Fruit fly (Drosophila melanogaster) whole organism, prepupa: ENCODE data around the gene CG9682.

ENCODE experiments used
- CG10631 ChIP-seq: fragments of 200-800 bp; sonication (Bioruptor generic); optimal IDR thresholded peaks from 2 replicates; lab custom pipeline; 2016; ENCODE audit warnings: missing biosample characterization, missing genetic modification characterization
- CG10669 ChIP-seq: fragments of 200-800 bp; sonication (Bioruptor generic); optimal IDR thresholded peaks from 3 replicates; lab custom pipeline; 2018; ENCODE audit warnings: missing biosample characterization, mild to moderate bottlenecking, missing genetic modification characterization, moderate library complexity
- CG11294 ChIP-seq: fragments of 200-800 bp; sonication (Bioruptor generic); IDR thresholded peaks from 2 replicates; pipeline ENCODE4 v1.3.6; 2022; ENCODE audit warnings: missing biosample characterization, missing genetic modification characterization
- CG11902 ChIP-seq: fragments of 200-800 bp; sonication (Bioruptor generic); optimal IDR thresholded peaks from 3 replicates; lab custom pipeline; 2016; ENCODE audit warnings: missing biosample characterization, missing genetic modification characterization
- CG15336 ChIP-seq: fragments of 200-800 bp; sonication (Bioruptor generic); IDR thresholded peaks from 2 replicates; pipeline ENCODE4 v1.3.6; 2022; ENCODE audit warnings: missing biosample characterization, missing genetic modification characterization
- CG1621 ChIP-seq: fragments of 200-800 bp; sonication (Bioruptor generic); optimal IDR thresholded peaks from 3 replicates; lab custom pipeline; 2018; ENCODE audit warnings: missing biosample characterization, mild to moderate bottlenecking, missing genetic modification characterization
- CG16779 ChIP-seq: fragments of 200-800 bp; sonication (Bioruptor generic); optimal IDR thresholded peaks from 3 replicates; lab custom pipeline; 2017; ENCODE audit warnings: missing biosample characterization, mild to moderate bottlenecking, missing genetic modification characterization
- CG3032 ChIP-seq: fragments of 200-800 bp; optimal IDR thresholded peaks from 2 replicates; lab custom pipeline; 2019; ENCODE audit warnings: missing biosample characterization, mild to moderate bottlenecking, missing genetic modification characterization, moderate library complexity
- CG31627 ChIP-seq: fragments of 200-800 bp; sonication (Bioruptor generic); optimal IDR thresholded peaks from 3 replicates; lab custom pipeline; 2016; ENCODE audit warnings: missing biosample characterization, missing genetic modification characterization
- CG32006 ChIP-seq: fragments of 200-800 bp; sonication (Bioruptor generic); optimal IDR thresholded peaks from 3 replicates; lab custom pipeline; 2017; ENCODE audit warnings: missing biosample characterization, mild to moderate bottlenecking, missing genetic modification characterization
- CG34406 ChIP-seq: fragments of 200-800 bp; sonication (Bioruptor generic); optimal IDR thresholded peaks from 3 replicates; lab custom pipeline; 2016; ENCODE audit warnings: missing biosample characterization, missing genetic modification characterization
- CG3919 ChIP-seq: fragments of 200-800 bp; sonication (Bioruptor generic); optimal IDR thresholded peaks from 3 replicates; lab custom pipeline; 2016; ENCODE audit warnings: missing biosample characterization, missing genetic modification characterization
- CG6276 ChIP-seq: fragments of 200-800 bp; sonication (Bioruptor generic); optimal IDR thresholded peaks from 2 replicates; lab custom pipeline; 2017; ENCODE audit warnings: missing biosample characterization, mild to moderate bottlenecking, missing genetic modification characterization
- CG6792 ChIP-seq: fragments of 200-800 bp; sonication (Bioruptor generic); optimal IDR thresholded peaks from 3 replicates; lab custom pipeline; 2016; ENCODE audit warnings: missing biosample characterization, missing genetic modification characterization
- CG6854 ChIP-seq: fragments of 200-800 bp; sonication (Bioruptor generic); optimal IDR thresholded peaks from 2 replicates; lab custom pipeline; 2017; ENCODE audit warnings: missing biosample characterization, mild to moderate bottlenecking, missing genetic modification characterization
- CG8119 ChIP-seq: fragments of 200-800 bp; sonication (Bioruptor generic); IDR thresholded peaks from 3 replicates; pipeline ENCODE4 v1.3.6; 2022; ENCODE audit warnings: missing biosample characterization, missing genetic modification characterization
- CG8319 ChIP-seq: fragments of 200-800 bp; sonication (Bioruptor generic); optimal IDR thresholded peaks from 3 replicates; lab custom pipeline; 2016; ENCODE audit warnings: missing biosample characterization, missing genetic modification characterization
- CG8632 ChIP-seq: fragments of 200-800 bp; sonication (Bioruptor generic); optimal IDR thresholded peaks from 3 replicates; lab custom pipeline; 2016; ENCODE audit warnings: missing biosample characterization, missing genetic modification characterization
- CG9139 ChIP-seq: fragments of 200-800 bp; sonication (Bioruptor generic); optimal IDR thresholded peaks from 3 replicates; lab custom pipeline; 2017; ENCODE audit warnings: missing biosample characterization, mild to moderate bottlenecking, missing genetic modification characterization
- Eip75B ChIP-seq: fragments of 200-800 bp; sonication (Bioruptor generic); optimal IDR thresholded peaks from 3 replicates; lab custom pipeline; 2016; ENCODE audit warnings: missing biosample characterization, missing genetic modification characterization
- Eip93F ChIP-seq: fragments of 200-800 bp; sonication (Bioruptor generic); optimal IDR thresholded peaks from 2 replicates; lab custom pipeline; 2016; ENCODE audit warnings: missing biosample characterization, mild to moderate bottlenecking, missing genetic modification characterization
- Ets96B ChIP-seq: fragments of 200-800 bp; optimal IDR thresholded peaks from 2 replicates; lab custom pipeline; 2019; ENCODE audit warnings: missing biosample characterization, mild to moderate bottlenecking, missing genetic modification characterization, moderate library complexity
- Gug ChIP-seq: fragments of 200-800 bp; sonication (Bioruptor generic); IDR thresholded peaks from 2 replicates; pipeline ENCODE4 v1.3.6; 2022; ENCODE audit warnings: missing biosample characterization, missing genetic modification characterization
- Hr38 ChIP-seq: sonication (Bioruptor generic); optimal IDR thresholded peaks from 2 replicates; lab custom pipeline; 2016; ENCODE audit warnings: missing biosample characterization, missing genetic modification characterization
- Hr4 ChIP-seq: fragments of 200-800 bp; sonication (Bioruptor generic); optimal IDR thresholded peaks from 3 replicates; lab custom pipeline; 2016; ENCODE audit warnings: missing biosample characterization, missing genetic modification characterization
- Lpt ChIP-seq: fragments of 200-800 bp; sonication (Bioruptor generic); optimal IDR thresholded peaks from 3 replicates; lab custom pipeline; 2016; ENCODE audit warnings: missing biosample characterization, missing genetic modification characterization
- Met ChIP-seq: fragments of 200-800 bp; sonication (Bioruptor generic); optimal IDR thresholded peaks from 3 replicates; lab custom pipeline; 2016; ENCODE audit warnings: missing biosample characterization, missing genetic modification characterization
- Sox15 ChIP-seq: fragments of 200-800 bp; sonication (Bioruptor generic); optimal IDR thresholded peaks from 3 replicates; lab custom pipeline; 2016; ENCODE audit warnings: missing biosample characterization, missing genetic modification characterization
- achi ChIP-seq: fragments of 200-800 bp; sonication (Bioruptor generic); optimal IDR thresholded peaks from 3 replicates; lab custom pipeline; 2016; ENCODE audit warnings: missing biosample characterization, missing genetic modification characterization
- acj6 ChIP-seq: fragments of 200-800 bp; sonication (Bioruptor generic); optimal IDR thresholded peaks from 3 replicates; lab custom pipeline; 2016; ENCODE audit warnings: missing biosample characterization, missing genetic modification characterization
- dac ChIP-seq: fragments of 200-800 bp; sonication (Bioruptor generic); optimal IDR thresholded peaks from 2 replicates; lab custom pipeline; 2017; ENCODE audit warnings: missing biosample characterization, mild to moderate bottlenecking, missing genetic modification characterization
- dsx ChIP-seq: fragments of 200-800 bp; optimal IDR thresholded peaks from 3 replicates; lab custom pipeline; 2019; ENCODE audit warnings: missing biosample characterization, mild to moderate bottlenecking, missing genetic modification characterization, moderate library complexity; ENCODE audit not compliant: poor library complexity, severe bottlenecking
- eg ChIP-seq: fragments of 200-800 bp; sonication (Bioruptor generic); IDR thresholded peaks from 3 replicates; pipeline ENCODE4 v1.3.6; 2022; ENCODE audit warnings: missing biosample characterization, missing genetic modification characterization
- esn ChIP-seq: fragments of 200-800 bp; sonication (Bioruptor generic); optimal IDR thresholded peaks from 2 replicates; lab custom pipeline; 2016; ENCODE audit warnings: missing biosample characterization, mild to moderate bottlenecking, missing genetic modification characterization, moderate library complexity
- fd59A ChIP-seq: fragments of 200-800 bp; sonication (Bioruptor generic); optimal IDR thresholded peaks from 2 replicates; lab custom pipeline; 2017; ENCODE audit warnings: missing biosample characterization, mild to moderate bottlenecking, missing genetic modification characterization, missing genetic modification reagents
- fkh ChIP-seq: fragments of 200-800 bp; sonication (Bioruptor generic); optimal IDR thresholded peaks from 3 replicates; lab custom pipeline; 2017; ENCODE audit warnings: missing biosample characterization, mild to moderate bottlenecking, missing genetic modification characterization, moderate library complexity
- net ChIP-seq: fragments of 200-800 bp; sonication (Bioruptor generic); optimal IDR thresholded peaks from 3 replicates; lab custom pipeline; 2016; ENCODE audit warnings: missing biosample characterization, missing genetic modification characterization
- pdm3 ChIP-seq: fragments of 200-800 bp; sonication (Bioruptor generic); optimal IDR thresholded peaks from 3 replicates; lab custom pipeline; 2016; ENCODE audit warnings: missing biosample characterization, missing genetic modification characterization
- salr ChIP-seq, 2 experiments: fragments of 200-800 bp; sonication (Bioruptor generic); optimal IDR thresholded peaks; 3 replicates each; lab custom pipeline; 2016 to 2018; ENCODE audit warnings: missing biosample characterization in 2 of 2, missing genetic modification characterization in 2 of 2, mild to moderate bottlenecking in 1 of 2
- spab ChIP-seq: fragments of 200-800 bp; sonication (Bioruptor generic); optimal IDR thresholded peaks from 2 replicates; lab custom pipeline; 2017; ENCODE audit warnings: missing biosample characterization, mild to moderate bottlenecking, missing genetic modification characterization, missing genetic modification reagents
- ss ChIP-seq, 2 experiments: fragments of 200-800 bp; sonication (Bioruptor generic); optimal IDR thresholded peaks; 2 replicates in 1 of 2; 3 replicates in 1 of 2; lab custom pipeline; 2017 to 2018; ENCODE audit warnings: mild to moderate bottlenecking in 2 of 2, missing biosample characterization in 2 of 2, missing genetic modification characterization in 2 of 2, moderate library complexity in 1 of 2
- svp ChIP-seq: fragments of 200-800 bp; sonication (Bioruptor generic); peaks from one replicate; lab custom pipeline; 2016; ENCODE audit warnings: missing biosample characterization, missing genetic modification characterization
- topi ChIP-seq: fragments of 200-800 bp; sonication (Bioruptor generic); optimal IDR thresholded peaks from 3 replicates; lab custom pipeline; 2016; ENCODE audit warnings: missing biosample characterization, missing genetic modification characterization

Gene CG9682

DNA sequence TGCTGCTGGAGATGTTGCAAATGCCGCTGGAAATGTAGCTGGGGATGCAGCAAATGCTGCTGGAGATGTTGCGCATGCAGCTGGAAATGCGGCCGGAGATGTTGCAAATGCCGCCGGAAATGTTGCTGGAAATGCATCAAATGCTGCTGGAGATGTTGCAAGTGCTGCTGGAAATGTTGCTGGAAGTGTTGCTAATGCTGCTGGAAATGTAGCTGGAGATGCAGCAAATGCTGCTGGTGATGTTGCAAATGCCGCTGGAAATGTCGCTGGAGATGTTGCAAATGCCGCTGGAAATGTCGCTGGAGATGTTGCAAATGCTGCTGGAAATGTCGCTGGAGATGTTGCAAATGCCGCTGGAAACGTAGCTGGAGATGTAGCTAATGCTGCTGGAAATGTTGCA lies 1.6 kb downstream of the CG9682 start:
- TF ChIP-seq Sox15 (no peak), CG11294 (no peak), acj6 (no peak), CG31627 (GFP tag; lab: Kevin White, UChicago) (no peak), salr (GFP tag; optimal IDR thresholded peaks at IDR 0.05; lab: Kevin White, UChicago) (no peak), Eip93F (GFP tag; lab: Kevin White, UChicago) (no peak), Lpt (GFP tag; lab: Kevin White, UChicago) (no peak), svp (no peak), pdm3 (GFP tag; lab: Kevin White, UChicago) (no peak), CG10631 (no peak), Ets96B (tag; lab: Kevin White, UChicago) (no peak), CG8319 (GFP tag; lab: Kevin White, UChicago) (no peak), topi (GFP tag; lab: Kevin White, UChicago) (no peak), CG6792 (GFP tag; lab: Kevin White, UChicago) (no peak), achi (GFP tag; lab: Kevin White, UChicago) (no peak), Met (GFP tag; lab: Kevin White, UChicago) (no peak), CG8632 (no peak), CG6854 (GFP tag; lab: Kevin White, UChicago) (no peak), Hr4 (GFP tag; lab: Kevin White, UChicago) (no peak), net (GFP tag; lab: Kevin White, UChicago) (no peak)

DNA sequence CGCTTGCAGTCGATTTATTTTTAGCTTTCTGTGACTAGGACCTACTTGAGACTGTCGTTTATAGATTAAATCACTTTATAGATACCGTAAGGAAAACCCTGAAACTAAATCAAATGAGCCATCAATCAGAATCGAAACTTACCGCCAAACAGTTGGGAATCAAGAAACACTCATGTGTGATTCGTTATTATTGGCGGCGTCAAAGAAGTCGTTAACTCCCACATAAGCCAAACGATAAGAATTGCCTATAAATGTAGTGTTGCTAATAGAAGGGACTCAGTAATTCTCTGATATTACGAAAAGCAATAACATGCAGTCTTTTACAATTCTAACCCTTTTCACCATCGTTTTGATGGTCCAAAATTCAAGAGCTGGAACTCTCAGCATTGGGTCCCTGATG lies 2.2 kb downstream of the CG9682 start, which contains the start of gene CG18404:
CG18404 (plus strand) TSS at position 301 of the 400 bp plus-strand sequence.
- TF ChIP-seq Sox15 (no peak), acj6 (no peak), CG6276 (GFP tag; lab: Kevin White, UChicago) (no peak), fkh (GFP tag; lab: Kevin White, UChicago) (no peak), svp (no peak), CG16779 (tag; lab: Kevin White, UChicago) (no peak), esn (GFP tag; lab: Kevin White, UChicago) (no peak), CG1621 (tag; lab: Kevin White, UChicago) (no peak), CG11902 (GFP tag; lab: Kevin White, UChicago) (no peak), CG3032 (tag; lab: Kevin White, UChicago) (no peak), Eip75B (GFP tag; lab: Kevin White, UChicago) (no peak), CG8319 (GFP tag; lab: Kevin White, UChicago) (no peak), CG8632 (no peak), ss (GFP tag; optimal IDR thresholded peaks at IDR 0.05; lab: Kevin White, UChicago) (no peak), CG3919 (GFP tag; lab: Kevin White, UChicago) (no peak), dac (GFP tag; lab: Kevin White, UChicago) (no peak), CG8119 (GFP tag; lab: Robert Waterston, UW) (no peak), CG32006 (GFP tag; lab: Kevin White, UChicago) (no peak), Hr4 (GFP tag; lab: Kevin White, UChicago) (no peak)

DNA sequence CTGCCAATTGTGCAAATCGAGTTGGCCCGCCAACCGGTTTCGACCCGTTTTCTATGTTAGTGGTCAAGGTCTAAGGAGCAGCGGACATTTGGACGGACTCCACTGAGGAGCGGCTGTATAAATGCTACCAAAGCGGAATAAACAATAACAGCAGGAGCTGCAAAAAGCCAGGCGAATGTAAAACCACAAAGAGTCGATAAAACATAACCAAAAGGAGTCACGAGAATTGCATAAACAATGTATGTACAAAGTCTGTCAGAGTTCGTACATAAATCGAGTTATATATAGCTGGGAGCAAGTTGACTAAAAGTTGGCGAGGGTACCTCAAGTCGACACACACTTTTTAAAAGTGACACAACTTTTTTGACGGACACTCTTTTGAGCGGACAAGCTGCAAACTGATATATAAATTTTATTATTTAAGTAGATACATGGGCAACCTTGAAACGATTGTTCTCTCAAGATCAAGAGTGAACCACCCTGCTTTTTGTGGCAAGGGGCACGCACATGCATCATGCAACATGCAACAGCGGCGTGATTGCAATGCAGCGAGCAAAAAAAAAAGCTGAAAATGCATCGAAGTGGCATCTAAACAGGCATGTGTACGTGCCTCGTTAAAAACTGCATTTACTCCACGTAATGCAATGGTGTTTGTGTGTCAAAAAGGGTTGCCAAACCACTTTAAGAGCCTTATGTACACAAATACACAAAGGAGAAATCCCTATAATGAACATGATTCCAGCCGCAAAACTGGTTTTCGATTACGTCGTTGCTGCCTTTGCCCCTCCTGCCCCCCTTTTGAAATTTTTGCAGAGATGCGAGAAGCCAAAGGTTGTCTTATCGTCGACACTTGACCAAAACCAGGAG lies 4.8 kb downstream of the CG9682 start:
- TF ChIP-seq CG6792 (GFP tag; lab: Kevin White, UChicago): peak; percentile 95
- no peak for TF ChIP-seq fkh (GFP tag; lab: Kevin White, UChicago)
- peak; percentile 97 for TF ChIP-seq CG8119 (GFP tag; lab: Robert Waterston, UW)
- TF ChIP-seq net (GFP tag; lab: Kevin White, UChicago): peak; percentile 95
- peak; percentile 96 for TF ChIP-seq eg
- peak; percentile 73 for TF ChIP-seq dac (GFP tag; lab: Kevin White, UChicago)
- TF ChIP-seq CG16779 (tag; lab: Kevin White, UChicago): peak; percentile 94
- peak; percentile 74 for TF ChIP-seq CG11902 (GFP tag; lab: Kevin White, UChicago)
- TF ChIP-seq CG15336 (GFP tag; lab: Robert Waterston, UW): peak; percentile 97
- peak; percentile 99 for TF ChIP-seq dsx (GFP tag; lab: Kevin White, UChicago)
- no peak for TF ChIP-seq Hr38 (GFP tag; lab: Kevin White, UChicago)
- TF ChIP-seq acj6: peak; percentile 96
- peak; percentile 81 for TF ChIP-seq CG31627 (GFP tag; lab: Kevin White, UChicago)
- peak; percentile 83 for TF ChIP-seq Lpt (GFP tag; lab: Kevin White, UChicago)
- peak; percentile 96 for TF ChIP-seq CG10669 (GFP tag; lab: Kevin White, UChicago)
- TF ChIP-seq CG8319 (GFP tag; lab: Kevin White, UChicago): peak; percentile 91
- TF ChIP-seq Gug: peak; percentile 81
- TF ChIP-seq Hr4 (GFP tag; lab: Kevin White, UChicago): peak; percentile 90
- TF ChIP-seq CG9139 (GFP tag; lab: Kevin White, UChicago): peak; percentile 97
- peak; percentile 98 for TF ChIP-seq CG3032 (tag; lab: Kevin White, UChicago)
- peak; percentile 98 for TF ChIP-seq Ets96B (tag; lab: Kevin White, UChicago)
- peak; percentile 97 for TF ChIP-seq spab (GFP tag; lab: Kevin White, UChicago)
- peak; percentile 95 for TF ChIP-seq CG34406
- TF ChIP-seq fd59A (GFP tag; lab: Kevin White, UChicago): peak; percentile 96
- peak; percentile 93 for TF ChIP-seq CG6854 (GFP tag; lab: Kevin White, UChicago)
- TF ChIP-seq CG3919 (GFP tag; lab: Kevin White, UChicago): peak; percentile 95
- TF ChIP-seq salr (GFP tag; optimal IDR thresholded peaks at IDR 0.05; lab: Kevin White, UChicago): peak; percentile 91 to 93
